Worm (Caenorhabditis elegans) whole organism, young adult: ENCODE data around the gene ZK154.6.

ENCODE experiments used
- C06A6.2 ChIP-seq: fragments of 200-800 bp; sonication (Bioruptor generic); conservative IDR thresholded peaks from 2 replicates; pipeline ENCODE4 v1.3.6; 2022; ENCODE audit warnings: missing genetic modification characterization, missing compliant biosample characterization
- F22D6.2 ChIP-seq: sonication (generic microtip); optimal IDR thresholded peaks from 2 replicates; lab custom pipeline; 2016; ENCODE audit warnings: mild to moderate bottlenecking, missing genetic modification characterization, missing compliant biosample characterization
- F33H1.4 ChIP-seq: fragments of 200-800 bp; sonication (Bioruptor generic); IDR thresholded peaks from 2 replicates; pipeline ENCODE4 v1.3.6; 2022; ENCODE audit warnings: missing genetic modification reagents, missing genetic modification characterization, missing compliant biosample characterization
- F55B11.4 ChIP-seq: sonication (generic microtip); optimal IDR thresholded peaks from 2 replicates; lab custom pipeline; 2016; ENCODE audit warnings: missing compliant biosample characterization, missing genetic modification characterization, borderline replicate concordance; ENCODE audit not compliant: insufficient read depth
- T26A5.8 ChIP-seq: sonication (generic microtip); optimal IDR thresholded peaks from 2 replicates; lab custom pipeline; 2016; ENCODE audit warnings: missing genetic modification characterization, missing compliant biosample characterization
- Y53F4B.3 ChIP-seq: fragments of 200-800 bp; sonication (Bioruptor generic); IDR thresholded peaks from 2 replicates; pipeline ENCODE4 v1.3.6; 2022; ENCODE audit warnings: missing genetic modification reagents, missing genetic modification characterization, missing compliant biosample characterization
- Y79H2A.3 ChIP-seq: fragments of 200-800 bp; sonication (Bioruptor generic); conservative IDR thresholded peaks from 2 replicates; pipeline ENCODE4 v1.3.6; 2022; ENCODE audit warnings: missing genetic modification reagents, missing genetic modification characterization, missing compliant biosample characterization
- ZK185.1 ChIP-seq: sonication (generic microtip); optimal IDR thresholded peaks from 2 replicates; lab custom pipeline; 2016; ENCODE audit warnings: mild to moderate bottlenecking, missing genetic modification characterization, missing compliant biosample characterization; ENCODE audit not compliant: poor library complexity, severe bottlenecking
- akir-1 ChIP-seq: fragments of 200-800 bp; sonication (Bioruptor generic); optimal IDR thresholded peaks from 2 replicates; lab custom pipeline; 2018; ENCODE audit warnings: mild to moderate bottlenecking, missing genetic modification characterization, moderate library complexity, missing compliant biosample characterization
- cebp-1 ChIP-seq, 2 experiments: fragments of 200-800 bp in 1 of 2; sonication (Bioruptor generic) in 1 of 2; sonication (generic microtip) in 1 of 2; IDR thresholded peaks in 1 of 2; optimal IDR thresholded peaks in 1 of 2; 2 replicates each; pipeline versions ENCODE4 v1.3.6 to Lab custom; 2017 to 2022; ENCODE audit warnings: missing compliant biosample characterization in 2 of 2, missing genetic modification characterization in 2 of 2, mild to moderate bottlenecking in 1 of 2, missing genetic modification reagents in 1 of 2, moderate library complexity in 1 of 2
- ceh-100 ChIP-seq: fragments of 200-800 bp; sonication (Bioruptor generic); IDR thresholded peaks from 2 replicates; pipeline ENCODE4 v1.3.6; 2022; ENCODE audit warnings: missing genetic modification reagents, missing genetic modification characterization, missing compliant biosample characterization
- ceh-79 ChIP-seq: sonication (generic microtip); optimal IDR thresholded peaks from 2 replicates; lab custom pipeline; 2017; ENCODE audit warnings: mild to moderate bottlenecking, missing genetic modification characterization, missing compliant biosample characterization
- gei-17 ChIP-seq: fragments of 200-800 bp; sonication (Bioruptor generic); optimal IDR thresholded peaks from 2 replicates; lab custom pipeline; 2018; ENCODE audit warnings: mild to moderate bottlenecking, missing genetic modification characterization, missing compliant biosample characterization
- him-1 ChIP-seq: sonication (generic microtip); optimal IDR thresholded peaks from 2 replicates; lab custom pipeline; 2016; ENCODE audit warnings: missing genotype, missing genetic modification reagents, missing genetic modification characterization, missing compliant biosample characterization
- hlh-12 ChIP-seq: sonication (generic microtip); optimal IDR thresholded peaks from 2 replicates; lab custom pipeline; 2016; ENCODE audit warnings: missing genetic modification characterization, missing compliant biosample characterization
- hlh-26 ChIP-seq: fragments of 200-800 bp; sonication (Bioruptor generic); conservative IDR thresholded peaks from 2 replicates; pipeline ENCODE4 v1.3.6; 2022; ENCODE audit warnings: missing genetic modification reagents, missing genetic modification characterization, missing compliant biosample characterization
- hmg-1.2 ChIP-seq: fragments of 200-800 bp; sonication (Bioruptor generic); IDR thresholded peaks from 2 replicates; pipeline ENCODE4 v1.3.6; 2022; ENCODE audit warnings: missing genetic modification reagents, missing genetic modification characterization, missing compliant biosample characterization
- lin-54 ChIP-seq: fragments of 200-800 bp; sonication (Bioruptor generic); optimal IDR thresholded peaks from 2 replicates; lab custom pipeline; 2018; ENCODE audit warnings: mild to moderate bottlenecking, missing genetic modification characterization, missing compliant biosample characterization
- madf-10 ChIP-seq: sonication (generic microtip); optimal IDR thresholded peaks from 2 replicates; lab custom pipeline; 2016; ENCODE audit warnings: mild to moderate bottlenecking, missing genetic modification characterization, missing compliant biosample characterization
- madf-6 ChIP-seq: fragments of 200-800 bp; sonication (Bioruptor generic); IDR thresholded peaks from 2 replicates; pipeline ENCODE4 v1.3.6; 2022; ENCODE audit warnings: missing genetic modification reagents, missing genetic modification characterization, missing compliant biosample characterization
- madf-8 ChIP-seq: fragments of 200-800 bp; sonication (Bioruptor generic); conservative IDR thresholded peaks from 2 replicates; pipeline ENCODE4 v1.3.6; 2022; ENCODE audit warnings: missing genetic modification reagents, missing genetic modification characterization, missing compliant biosample characterization
- mxl-1 ChIP-seq: sonication (generic microtip); optimal IDR thresholded peaks from 2 replicates; lab custom pipeline; 2016; ENCODE audit warnings: missing genetic modification characterization, missing compliant biosample characterization
- nhr-80 ChIP-seq: sonication (generic microtip); optimal IDR thresholded peaks from 2 replicates; lab custom pipeline; 2016; ENCODE audit warnings: missing genetic modification characterization, missing compliant biosample characterization
- rcor-1 ChIP-seq: fragments of 200-800 bp; sonication (Bioruptor generic); IDR thresholded peaks from 2 replicates; pipeline ENCODE4 v1.3.6; 2022; ENCODE audit warnings: missing genetic modification reagents, missing genetic modification characterization, missing compliant biosample characterization
- sdz-38 ChIP-seq: sonication (generic microtip); optimal IDR thresholded peaks from 2 replicates; lab custom pipeline; 2016; ENCODE audit warnings: missing genotype, missing genetic modification characterization, missing compliant biosample characterization
- unc-130 ChIP-seq: sonication (generic microtip); optimal IDR thresholded peaks from 2 replicates; lab custom pipeline; 2016; ENCODE audit warnings: missing genetic modification reagents, missing genetic modification characterization, missing compliant biosample characterization
- unc-62 ChIP-seq: fragments of 150-350 bp; optimal IDR thresholded peaks from 2 replicates; lab custom pipeline; 2014; ENCODE audit warnings: missing biosample characterization, missing genetic modification reagents, missing genetic modification characterization
- xnd-1 ChIP-seq: sonication (generic microtip); optimal IDR thresholded peaks from 2 replicates; lab custom pipeline; 2016; ENCODE audit warnings: missing genotype, missing genetic modification reagents, missing genetic modification characterization, missing compliant biosample characterization
- ztf-6 ChIP-seq: fragments of 200-800 bp; sonication (Bioruptor generic); IDR thresholded peaks from 2 replicates; pipeline ENCODE4 v1.3.6; 2022; ENCODE audit warnings: missing genetic modification reagents, missing genetic modification characterization, missing compliant biosample characterization

Gene ZK154.6

DNA sequence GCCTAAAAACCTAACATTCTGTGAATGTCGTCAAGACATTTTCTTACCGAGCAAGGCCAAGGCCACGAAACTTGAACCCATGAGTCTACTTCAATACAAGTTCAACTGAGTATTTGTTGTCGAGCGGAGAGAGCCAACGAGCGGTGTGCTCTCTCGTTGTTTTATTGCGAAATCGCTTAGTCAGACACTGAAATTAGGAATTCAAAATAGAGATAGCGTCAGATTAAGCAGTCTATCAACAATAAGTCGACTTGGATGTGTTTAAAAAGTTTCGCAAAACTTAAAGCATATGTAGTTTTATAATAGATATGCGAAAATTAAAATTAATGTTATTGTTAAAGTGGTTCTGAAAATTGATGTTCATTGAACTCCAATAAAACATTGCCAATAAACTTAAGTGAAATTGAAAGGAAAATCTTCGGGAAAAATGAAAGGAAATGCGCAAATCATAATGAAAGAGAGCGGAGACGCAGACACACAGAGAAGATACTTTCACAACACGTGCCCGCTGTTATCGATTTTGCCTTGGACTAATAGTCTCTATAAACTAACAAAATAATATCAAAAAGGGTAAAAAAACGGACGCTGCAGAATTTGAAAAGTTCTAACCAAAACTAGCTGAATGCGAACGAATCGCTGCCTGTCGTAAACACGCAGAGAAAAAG is at the start of gene ZK154.6:
ZK154.6 (minus strand) TSS at position 187 of the 665 bp plus-strand sequence.
- TF ChIP-seq hmg-1.2 (GFP tag; lab: Robert Waterston, UW) (peak; percentile 50; the same call in 1 of the 2 replicates), ZK185.1 (tag; lab: Kevin White, UChicago) (peak; percentile 18), T26A5.8 (tag; lab: Kevin White, UChicago) (no peak), Y79H2A.3 (GFP tag; lab: Robert Waterston, UW) (no peak), cebp-1 (GFP tag; IDR thresholded peaks at IDR 0.05; lab: Robert Waterston, UW) (peak; percentile 86), cebp-1 (tag; optimal IDR thresholded peaks at IDR 0.05; lab: Kevin White, UChicago) (peak; percentile 97)

DNA sequence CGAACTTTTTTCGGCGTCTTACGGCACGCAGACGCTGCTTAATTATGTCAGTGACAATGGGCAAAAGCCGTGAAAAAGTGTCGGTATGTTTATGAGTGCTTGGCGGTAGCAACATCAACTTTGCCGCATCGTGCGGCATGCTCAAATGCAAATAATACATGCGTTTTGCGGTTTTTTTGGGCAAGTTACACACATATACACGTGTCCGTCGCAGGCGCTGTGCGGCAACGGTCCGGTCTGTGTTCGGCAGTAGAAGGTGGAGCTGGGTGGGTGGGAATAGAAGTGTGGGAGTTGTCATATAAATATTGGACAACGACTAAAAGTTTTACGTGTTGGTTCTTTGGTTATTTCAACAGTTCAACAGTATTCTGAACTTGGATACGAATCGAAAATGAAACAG is 48.9 kb upstream of the ZK154.6 start, which contains the start of gene idpp-11:
idpp-11 (plus strand) TSS at position 301 of the 400 bp plus-strand sequence.
- TF ChIP-seq xnd-1 (tag; lab: Kevin White, UChicago) (no peak), rcor-1 (GFP tag; lab: Robert Waterston, UW) (no peak), unc-130 (GFP tag; lab: Kevin White, UChicago) (no peak), madf-10 (no peak), T26A5.8 (tag; lab: Kevin White, UChicago) (no peak), akir-1 (no peak)
- TF ChIP-seq, all 124 proteins: peak for 0

DNA sequence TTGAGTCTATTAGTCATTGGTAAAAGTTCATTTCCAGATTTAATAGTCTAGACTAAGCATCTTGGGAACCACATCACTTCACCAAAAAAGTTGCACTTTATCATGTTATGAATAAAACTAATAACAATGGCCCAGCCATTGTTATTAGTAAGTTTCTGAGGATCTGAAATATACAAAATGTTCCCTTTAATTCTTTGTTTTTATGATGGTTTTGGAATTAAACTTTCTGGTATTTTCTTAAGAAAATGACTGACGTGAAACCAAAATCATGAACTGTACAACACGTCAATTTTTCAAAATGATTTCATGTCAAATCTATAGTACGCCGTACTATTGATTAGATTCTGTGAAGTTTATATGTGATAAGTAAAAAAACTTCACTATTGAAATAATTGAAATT is 46.6 kb upstream of the ZK154.6 start:
- no peak for TF ChIP-seq hlh-12 (tag; lab: Kevin White, UChicago)
- no peak for TF ChIP-seq him-1 (tag; lab: Kevin White, UChicago)
- TF ChIP-seq hlh-26: no peak
- no peak for TF ChIP-seq Y53F4B.3 (GFP tag; lab: Robert Waterston, UW)
- TF ChIP-seq madf-6: no peak
- TF ChIP-seq unc-62: no peak
- no peak for TF ChIP-seq ztf-6 (GFP tag; lab: Robert Waterston, UW)
- no peak for TF ChIP-seq cebp-1 (GFP tag; IDR thresholded peaks at IDR 0.05; lab: Robert Waterston, UW)
- TF ChIP-seq cebp-1 (tag; optimal IDR thresholded peaks at IDR 0.05; lab: Kevin White, UChicago): no peak
- no peak for TF ChIP-seq sdz-38

DNA sequence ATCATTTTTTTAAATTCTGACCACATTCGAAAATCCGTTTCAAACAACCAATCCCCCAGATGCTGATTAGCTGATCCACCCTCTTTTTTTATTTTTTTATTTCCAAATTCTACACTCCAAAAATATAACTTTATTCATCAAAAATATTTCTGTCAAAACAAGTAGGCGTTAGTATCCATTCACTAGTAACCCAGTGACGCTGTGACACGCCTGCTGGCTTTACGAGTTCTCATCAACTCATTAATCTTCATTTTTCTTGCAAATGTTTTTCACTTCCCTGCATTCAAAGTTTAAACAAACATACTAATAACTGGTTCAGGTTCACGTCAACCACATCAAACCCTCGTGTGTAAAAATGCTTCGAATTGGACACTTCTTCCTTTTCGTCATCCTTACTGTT is 45.2 kb upstream of the ZK154.6 start, which contains the start of gene nlp-101:
nlp-101 (plus strand) TSS at position 301 of the 400 bp plus-strand sequence.
- no peak for TF ChIP-seq lin-54 (GFP tag; lab: Kevin White, UChicago)
- TF ChIP-seq mxl-1 (tag; lab: Kevin White, UChicago): no peak
- no peak for TF ChIP-seq ceh-79
- TF ChIP-seq madf-8: no peak
- no peak for TF ChIP-seq Y53F4B.3 (GFP tag; lab: Robert Waterston, UW)
- TF ChIP-seq ceh-100 (GFP tag; lab: Robert Waterston, UW): no peak
- TF ChIP-seq gei-17 (GFP tag; lab: Kevin White, UChicago): no peak
- no peak for TF ChIP-seq Y79H2A.3 (GFP tag; lab: Robert Waterston, UW)
- no peak for TF ChIP-seq F33H1.4 (GFP tag; lab: Robert Waterston, UW)
- TF ChIP-seq F22D6.2: no peak
- TF ChIP-seq, all 124 proteins: peak for 0

DNA sequence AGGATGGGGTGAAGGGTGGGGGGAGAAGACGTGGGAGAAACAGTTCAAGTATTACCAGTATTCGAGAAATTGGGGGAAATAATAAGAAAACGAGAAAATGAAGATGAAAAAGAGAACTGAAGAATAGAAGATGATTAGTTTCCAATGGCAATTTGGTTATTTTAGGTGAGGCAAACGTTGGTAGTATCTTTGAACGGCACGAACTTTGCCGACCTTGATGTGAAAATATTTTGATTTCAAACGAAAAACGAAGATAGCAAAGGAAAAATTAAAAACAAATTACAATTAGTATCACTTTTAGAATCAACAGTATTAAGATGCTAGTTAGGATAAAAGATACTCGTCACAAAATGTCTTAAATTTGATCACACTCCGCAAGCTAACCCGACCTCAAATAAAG is 40.8 kb upstream of the ZK154.6 start, which contains the start of gene sul-3:
sul-3 (minus strand) TSS at position 101 of the 400 bp plus-strand sequence.
- TF ChIP-seq F22D6.2: no peak
- TF ChIP-seq F55B11.4: no peak
- TF ChIP-seq, all 124 proteins: peak for 0

DNA sequence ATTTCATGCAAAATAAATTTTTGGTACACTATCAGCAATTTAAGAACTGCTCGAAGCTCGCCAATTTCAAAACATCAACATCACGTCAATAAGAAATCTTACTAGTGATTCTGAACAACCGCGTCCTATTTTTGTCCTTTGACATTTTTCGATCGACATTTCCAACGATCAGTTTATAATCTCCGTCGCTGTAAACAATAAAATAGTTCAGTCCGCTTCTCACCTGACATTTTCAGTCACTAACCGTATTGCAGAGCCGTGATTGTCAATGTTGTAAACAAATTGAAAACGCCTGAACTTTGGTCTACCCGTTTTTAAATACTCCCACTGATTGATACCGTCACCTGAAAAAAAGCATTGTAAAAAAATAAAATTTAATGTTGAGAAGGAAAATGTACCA is 34.6 kb upstream of the ZK154.6 start:
- TF ChIP-seq nhr-80 (tag; lab: Kevin White, UChicago) (peak; percentile 51), C06A6.2 (GFP tag; lab: Robert Waterston, UW) (no peak)
